Worm (Caenorhabditis elegans) whole organism, L4/young adult: Measurements from ENCODE around the gene ZK185.3.

ENCODE experiments used
- W03F9.2 ChIP-seq: fragments of 150-350 bp; optimal IDR thresholded peaks from 2 replicates; lab custom pipeline; 2014; ENCODE audit warnings: missing biosample characterization, missing genetic modification characterization
- dao-5 ChIP-seq: sonication (generic microtip); optimal IDR thresholded peaks from 2 replicates; lab custom pipeline; 2016; ENCODE audit warnings: missing genotype, missing genetic modification characterization, moderate library complexity, missing compliant biosample characterization
- him-1 ChIP-seq: sonication (generic microtip); optimal IDR thresholded peaks from 2 replicates; lab custom pipeline; 2016; ENCODE audit warnings: missing genotype, missing genetic modification reagents, missing genetic modification characterization, missing compliant biosample characterization

The ZK185.3 gene

DNA sequence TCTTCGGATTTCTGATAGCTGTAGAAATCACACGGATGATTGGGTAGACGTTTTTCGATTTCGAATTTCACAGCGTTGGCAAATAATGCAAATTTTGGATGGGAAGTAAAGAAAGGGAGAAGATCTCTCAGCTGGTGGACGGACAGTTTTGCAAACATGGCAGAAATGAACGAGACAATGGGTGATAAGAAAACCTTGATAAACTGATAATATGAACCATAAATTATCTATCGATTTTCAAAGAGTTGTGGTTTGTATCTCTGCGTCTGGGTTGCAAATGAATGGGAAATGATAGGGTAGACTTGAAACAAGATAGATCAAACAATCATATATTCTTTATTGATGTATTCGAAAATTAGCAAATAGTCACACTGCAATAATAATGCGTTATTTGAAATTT is at the start of gene ZK185.3:
Gene ZK185.3, minus strand, starts transcription at position 263 of the 400 bp plus-strand sequence.
- no peak for TF ChIP-seq him-1 (tag; lab: Kevin White, UChicago)
- TF ChIP-seq dao-5 = no peak
- TF ChIP-seq W03F9.2 (tag; lab: Kevin White, UChicago) = no peak

DNA sequence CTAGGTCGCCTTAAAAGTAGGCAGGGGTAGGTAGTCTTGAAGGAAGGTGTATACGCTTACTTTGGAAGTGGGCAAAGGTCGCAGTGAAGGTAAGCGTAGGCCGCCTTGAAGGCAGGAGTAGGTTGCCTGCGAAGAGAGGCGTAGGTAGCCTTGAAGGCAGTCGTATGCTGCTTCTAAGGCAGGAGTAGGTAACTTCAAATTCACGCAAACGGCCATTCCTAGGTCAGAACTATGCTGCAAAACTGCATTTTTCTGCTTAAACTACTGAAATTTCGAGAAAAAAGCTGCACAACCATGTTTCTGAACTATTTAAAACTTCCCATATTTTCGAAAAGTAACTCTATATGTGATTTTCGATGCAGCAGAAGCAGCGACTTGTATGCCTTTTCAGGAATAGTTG is 49.2 kb upstream of the ZK185.3 start:
- TF ChIP-seq dao-5 (no peak), W03F9.2 (tag; lab: Kevin White, UChicago) (no peak), him-1 (tag; lab: Kevin White, UChicago) (no peak)

DNA sequence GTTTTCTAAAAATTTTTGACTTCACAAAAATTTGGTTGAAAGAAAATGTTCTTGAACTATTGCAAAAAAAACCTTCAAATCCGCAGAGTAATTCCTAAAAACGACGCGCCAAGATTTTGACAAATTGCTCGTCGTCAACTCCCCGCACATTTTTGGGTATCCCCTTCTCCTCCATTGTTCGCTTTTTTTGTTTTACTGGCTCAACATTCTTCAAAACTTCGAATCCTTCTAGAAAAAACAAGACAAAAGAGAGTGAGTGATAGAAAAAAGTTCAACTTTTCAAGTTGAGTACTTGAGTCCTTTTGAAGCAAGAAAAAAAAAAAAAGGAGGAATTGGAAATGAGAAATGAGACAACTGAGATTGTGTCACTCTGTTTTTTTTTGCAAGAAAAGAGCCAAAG is 46.6 kb upstream of the ZK185.3 start:
- TF ChIP-seq dao-5 (no peak), him-1 (tag; lab: Kevin White, UChicago) (no peak), W03F9.2 (tag; lab: Kevin White, UChicago) (no peak)

DNA sequence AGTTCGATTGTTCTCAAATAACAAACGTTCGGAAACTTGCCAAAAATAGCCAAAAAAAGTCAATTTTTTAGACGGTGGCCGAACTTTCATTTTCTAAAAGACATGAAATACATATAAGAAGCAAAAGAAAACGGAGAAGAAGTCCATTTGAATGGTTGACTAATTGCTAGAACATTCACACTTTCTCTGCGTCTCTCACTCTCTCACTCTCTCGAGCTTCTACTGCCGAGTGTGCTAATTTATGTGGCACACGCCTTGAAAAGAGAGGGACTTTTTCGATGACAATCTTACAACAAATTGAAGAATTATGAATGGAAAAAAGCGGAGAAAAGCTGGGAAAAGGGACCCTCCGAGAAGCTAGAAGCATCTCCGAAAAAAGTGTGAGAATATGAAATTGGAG is 43.8 kb upstream of the ZK185.3 start:
- TF ChIP-seq dao-5 (no peak), him-1 (tag; lab: Kevin White, UChicago) (no peak), W03F9.2 (tag; lab: Kevin White, UChicago) (no peak)

DNA sequence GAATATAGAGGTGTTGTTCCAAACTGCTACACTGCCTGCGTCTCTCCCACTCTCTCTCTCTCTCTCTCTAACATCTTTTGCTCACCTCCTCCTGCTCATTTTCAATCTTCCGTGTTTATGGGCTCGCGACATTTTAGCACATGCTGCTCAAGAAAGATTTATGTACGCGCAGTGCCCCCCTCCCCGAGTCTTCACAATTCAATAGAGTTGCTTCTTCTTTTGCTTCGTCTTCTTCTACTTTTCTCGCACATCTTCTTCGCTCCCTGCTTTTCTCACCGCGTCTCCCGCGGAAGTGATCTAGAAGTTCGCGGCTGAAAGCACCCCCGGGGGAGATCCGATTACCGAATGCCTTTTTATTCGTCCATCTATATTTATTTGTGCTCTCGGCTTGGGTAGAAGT is 40.4 kb upstream of the ZK185.3 start:
- TF ChIP-seq W03F9.2 (tag; lab: Kevin White, UChicago) (no peak), dao-5 (no peak), him-1 (tag; lab: Kevin White, UChicago) (peak; percentile 62)

DNA sequence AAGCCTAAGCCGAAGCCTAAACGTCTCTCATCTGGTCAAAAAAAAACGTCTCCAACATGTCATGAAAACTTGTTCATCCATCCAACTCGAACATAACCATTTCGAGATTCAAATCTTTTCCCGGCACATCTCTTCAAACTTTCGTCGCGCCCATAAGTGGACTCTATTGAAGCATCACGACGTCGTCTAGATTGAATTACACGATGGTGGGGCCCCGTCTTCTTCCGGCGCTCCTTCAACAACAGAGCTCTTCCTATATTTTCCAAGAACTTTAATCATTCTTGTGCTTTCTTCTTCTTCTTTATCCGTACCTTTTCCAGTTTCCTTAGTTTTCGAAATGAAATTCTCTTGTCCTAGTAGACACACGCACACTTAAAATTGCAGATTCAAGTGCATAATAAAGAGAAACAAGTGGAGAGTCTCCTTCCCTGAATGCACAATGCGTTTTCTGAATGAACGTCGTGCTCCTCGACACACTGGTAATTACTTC is 38.2 kb upstream of the ZK185.3 start, which contains the start of gene F28E10.1:
Gene F28E10.1, plus strand, starts transcription at position 440 of the 490 bp plus-strand sequence.
- no peak for TF ChIP-seq dao-5
- no peak for TF ChIP-seq him-1 (tag; lab: Kevin White, UChicago)
- TF ChIP-seq W03F9.2 (tag; lab: Kevin White, UChicago) = no peak

DNA sequence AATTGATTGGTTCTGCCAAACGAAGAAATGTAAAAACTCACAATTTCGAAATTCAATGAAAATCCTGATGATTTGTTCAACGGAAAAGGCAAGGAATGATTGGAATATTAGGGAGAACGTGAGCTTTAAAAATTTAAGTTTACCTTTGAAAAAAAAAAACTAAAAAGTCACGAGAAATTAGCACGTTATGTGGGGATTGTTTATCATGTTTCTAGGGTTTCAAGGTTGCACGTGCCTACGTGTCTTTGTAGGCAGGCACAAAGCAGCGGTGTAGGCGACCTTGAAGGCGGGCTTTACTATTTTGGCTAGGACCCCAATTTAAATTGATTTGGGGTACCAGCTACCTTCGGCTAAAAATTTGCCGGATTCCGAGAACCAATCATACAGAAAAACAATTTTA is 37.1 kb upstream of the ZK185.3 start, which contains the start of gene F28E10.4:
Gene F28E10.4, minus strand, starts transcription at position 101 of the 400 bp plus-strand sequence.
- no peak for TF ChIP-seq W03F9.2 (tag; lab: Kevin White, UChicago)
- TF ChIP-seq dao-5 = no peak
- TF ChIP-seq him-1 (tag; lab: Kevin White, UChicago) = no peak

DNA sequence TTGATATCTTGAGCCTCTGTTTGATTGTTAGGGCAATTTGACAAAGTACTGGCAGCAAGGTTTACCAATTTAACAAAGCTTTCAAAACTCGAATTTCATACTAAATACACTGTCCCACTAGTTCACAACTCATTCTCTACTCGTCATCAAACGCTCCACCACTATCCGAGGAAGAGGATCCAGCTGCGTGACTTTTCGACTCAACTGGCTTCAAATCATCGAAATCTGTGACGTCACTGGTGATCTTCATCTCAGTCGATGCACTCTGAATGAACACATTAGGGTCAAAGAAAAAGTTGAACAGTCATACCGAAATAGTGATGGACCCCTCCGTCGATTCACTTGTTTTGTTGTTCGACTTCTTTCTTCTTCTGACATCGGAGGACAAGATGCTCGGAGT is 35.6 kb upstream of the ZK185.3 start:
- no peak for TF ChIP-seq him-1 (tag; lab: Kevin White, UChicago)
- no peak for TF ChIP-seq dao-5
- TF ChIP-seq W03F9.2 (tag; lab: Kevin White, UChicago) = no peak

DNA sequence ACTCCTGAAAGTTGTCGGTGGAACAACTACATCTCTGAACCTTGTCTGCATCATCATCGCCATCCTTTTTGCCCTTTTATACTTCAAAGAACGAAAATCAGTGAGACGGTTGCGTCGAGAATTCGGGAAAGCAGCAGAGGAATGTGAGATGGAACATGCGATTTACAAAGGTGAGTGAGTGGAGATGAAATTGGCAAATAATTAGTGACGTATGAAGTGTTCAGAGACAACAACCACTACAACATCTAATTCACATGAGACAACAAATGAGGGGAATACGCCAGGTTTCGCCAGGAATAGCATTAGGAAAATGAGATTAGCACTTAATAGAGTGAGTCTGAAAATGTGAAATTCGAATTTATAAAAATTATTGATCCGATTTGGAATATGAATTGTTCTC is 34.3 kb upstream of the ZK185.3 start:
- no peak for TF ChIP-seq him-1 (tag; lab: Kevin White, UChicago)
- TF ChIP-seq W03F9.2 (tag; lab: Kevin White, UChicago) = no peak
- TF ChIP-seq dao-5 = no peak

DNA sequence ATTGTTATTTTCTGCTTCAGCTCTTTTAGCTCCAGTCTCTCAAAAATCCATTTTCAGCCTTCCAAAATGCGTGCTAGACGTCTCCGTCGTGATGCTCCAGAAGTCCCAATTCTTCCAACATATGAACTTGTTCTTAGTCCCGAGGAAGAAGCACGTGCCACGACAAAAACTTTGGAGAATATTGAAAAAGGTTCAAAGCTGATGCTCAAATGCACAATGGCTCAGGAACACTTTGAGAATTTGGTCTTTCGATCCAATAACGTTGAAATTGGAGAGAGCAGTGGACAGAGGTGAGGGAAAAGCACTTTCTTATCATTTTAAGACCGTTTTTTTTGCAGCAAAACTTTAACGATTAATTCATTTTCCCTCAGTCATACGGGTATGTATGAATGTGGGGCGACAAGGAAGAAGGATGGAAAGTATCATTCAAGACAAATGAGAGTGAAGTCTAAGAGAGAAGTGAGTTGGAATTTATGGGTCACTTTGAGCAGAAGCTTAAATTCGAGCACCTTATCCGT is 32.4 kb upstream of the ZK185.3 start, which contains the start of gene igeg-1:
Gene igeg-1, plus strand, starts transcription at position 51 of the 518 bp plus-strand sequence.
- TF ChIP-seq him-1 (tag; lab: Kevin White, UChicago) (no peak), dao-5 (no peak), W03F9.2 (tag; lab: Kevin White, UChicago) (no peak)

DNA sequence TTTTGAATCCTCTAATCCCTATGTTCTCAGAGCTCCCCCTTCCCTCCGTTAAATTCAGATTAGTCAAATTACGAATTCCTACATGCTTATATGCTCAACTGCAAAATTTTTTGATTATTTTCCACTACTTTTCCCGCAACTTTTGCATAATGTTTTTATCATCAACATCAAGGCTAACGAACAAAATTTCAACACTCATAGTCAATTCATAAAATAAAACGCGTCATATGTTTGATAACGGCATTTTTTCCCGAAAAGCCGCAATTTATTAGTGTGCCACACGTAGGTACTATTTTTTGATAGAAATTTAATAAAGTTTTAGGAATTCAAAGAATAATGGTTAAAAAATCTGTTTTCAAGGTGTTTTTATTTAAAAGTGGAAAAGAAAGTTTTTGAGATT is 28.9 kb upstream of the ZK185.3 start:
- TF ChIP-seq him-1 (tag; lab: Kevin White, UChicago) = no peak
- TF ChIP-seq dao-5 = no peak
- no peak for TF ChIP-seq W03F9.2 (tag; lab: Kevin White, UChicago)

DNA sequence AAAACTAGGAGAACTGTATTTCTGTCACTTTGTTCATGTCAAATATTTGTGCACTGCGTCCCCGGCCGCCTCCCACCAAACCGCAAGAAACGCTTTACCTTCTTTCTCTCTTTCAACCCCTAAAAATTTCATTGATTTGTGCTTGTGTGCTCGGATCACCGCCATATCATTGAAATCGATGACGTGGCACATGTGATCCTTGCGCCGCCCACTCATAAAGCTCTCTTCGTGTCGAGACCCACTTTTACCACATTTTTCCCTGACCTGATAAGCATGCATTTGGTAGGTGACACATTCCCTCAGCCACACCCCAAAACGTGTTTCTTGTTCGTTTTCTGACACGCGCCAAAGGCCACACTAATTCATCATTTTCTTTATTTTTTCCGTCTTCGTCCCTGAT is 27.5 kb upstream of the ZK185.3 start:
- TF ChIP-seq W03F9.2 (tag; lab: Kevin White, UChicago) (no peak), dao-5 (no peak), him-1 (tag; lab: Kevin White, UChicago) (no peak)

DNA sequence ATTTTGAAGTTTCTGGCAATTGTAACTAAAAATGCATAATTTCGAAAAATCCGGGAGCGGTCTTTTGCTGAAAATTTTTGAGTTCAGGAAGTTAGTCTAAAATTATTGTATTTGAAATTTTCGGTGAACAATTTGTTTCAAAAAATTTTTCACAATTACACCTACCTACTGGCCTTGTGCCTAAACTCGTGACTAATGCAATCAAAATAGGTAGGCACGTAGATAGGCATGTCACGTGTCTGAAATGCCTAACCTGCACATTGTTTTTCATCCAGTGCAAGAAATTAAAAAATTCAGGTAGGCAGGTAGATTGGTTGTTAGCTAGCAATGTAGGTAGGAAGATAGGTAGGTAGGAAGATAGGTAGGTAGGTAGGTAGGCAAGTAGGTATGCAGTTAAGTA is 26.9 kb upstream of the ZK185.3 start:
- TF ChIP-seq W03F9.2 (tag; lab: Kevin White, UChicago) (no peak), dao-5 (no peak), him-1 (tag; lab: Kevin White, UChicago) (no peak)

DNA sequence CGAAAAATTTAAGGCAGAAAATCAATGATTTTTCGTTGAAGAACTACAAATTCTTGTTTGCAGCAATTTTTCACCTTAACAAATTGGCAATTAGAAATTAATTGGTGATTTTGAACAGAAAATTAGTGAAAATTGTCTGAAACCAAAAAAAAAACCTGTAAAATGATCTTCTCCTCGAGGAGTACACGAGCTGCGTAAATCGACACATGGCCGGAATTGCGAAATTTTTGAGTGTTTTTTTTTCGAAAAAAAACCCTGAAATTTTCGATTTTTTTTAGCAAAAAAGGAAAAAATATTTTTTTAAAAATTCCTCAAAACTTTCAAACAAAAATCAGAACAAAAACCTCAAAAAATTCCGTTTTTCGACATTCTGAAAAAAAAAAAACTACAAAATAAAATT is 21.3 kb upstream of the ZK185.3 start:
- TF ChIP-seq W03F9.2 (tag; lab: Kevin White, UChicago) (no peak), him-1 (tag; lab: Kevin White, UChicago) (no peak), dao-5 (no peak)

DNA sequence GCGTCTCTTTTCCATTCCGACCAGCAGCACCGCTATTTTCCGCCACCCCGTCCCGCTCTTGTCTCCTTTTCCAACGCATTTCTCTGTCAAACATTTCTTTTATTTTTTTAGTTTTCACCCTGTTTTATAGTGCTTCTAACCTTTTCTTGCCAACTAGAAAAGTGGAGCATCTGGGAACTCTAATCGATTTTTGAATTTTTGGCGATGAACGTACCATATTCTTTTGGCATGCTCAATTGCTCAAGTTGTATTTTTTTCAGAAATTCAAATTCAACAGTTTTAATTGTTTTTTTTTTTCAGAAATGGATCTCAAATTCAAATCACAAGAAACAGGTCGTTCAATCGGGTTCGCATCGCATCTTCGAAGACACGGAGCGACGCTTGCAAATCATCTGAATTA is 18.0 kb upstream of the ZK185.3 start, which contains the start of gene ZK185.1:
Gene ZK185.1, plus strand, starts transcription at position 301 of the 400 bp plus-strand sequence.
- TF ChIP-seq W03F9.2 (tag; lab: Kevin White, UChicago) = no peak
- TF ChIP-seq dao-5 = no peak
- TF ChIP-seq him-1 (tag; lab: Kevin White, UChicago) = no peak
